Fruit fly (Drosophila melanogaster): Measurements from ENCODE around the gene Ets96B.
A peak's percentile ranks its signal among the peaks of the same experiment; 100 is the strongest.

The Ets96B gene

DNA sequence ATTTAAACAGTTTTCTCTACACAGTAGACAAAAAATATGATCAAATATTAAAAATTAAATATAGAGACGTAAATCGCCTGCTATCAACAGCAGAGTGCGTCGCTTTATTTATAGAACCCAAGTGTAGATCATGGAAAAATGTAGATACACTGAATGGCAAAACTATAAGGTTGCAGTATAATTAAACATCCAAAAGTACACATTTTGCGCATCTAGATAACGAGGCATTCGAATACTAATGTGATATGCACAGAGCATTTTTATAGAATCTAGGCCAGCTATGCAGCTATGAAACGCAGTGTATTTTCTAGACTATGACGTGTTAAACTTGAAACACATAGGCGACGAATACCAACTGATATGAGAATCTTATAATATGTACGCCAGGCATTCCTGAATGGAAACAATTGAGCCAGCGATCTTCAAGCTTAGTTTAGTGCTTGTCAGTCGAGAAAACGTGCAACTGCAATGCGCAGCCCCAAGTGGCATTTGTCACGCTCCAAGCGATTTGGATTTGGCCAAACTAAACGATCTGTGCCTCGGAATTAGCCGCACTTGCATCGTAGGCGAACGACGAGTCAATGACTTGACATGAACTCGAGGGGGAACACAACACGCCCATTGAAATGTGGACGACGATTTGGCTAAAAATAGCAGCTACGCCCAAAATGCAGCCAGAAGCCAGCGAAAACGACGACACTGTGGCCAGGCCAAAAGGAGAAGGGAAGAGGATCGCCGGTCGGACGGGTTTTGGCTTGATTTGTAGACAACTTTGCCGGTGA is 23.2 kb downstream of the Ets96B start:
- TF ChIP-seq Hnf4 (GFP tag; optimal IDR thresholded peaks at IDR 0.05) (peak; percentile 94), N (GFP tag; optimal IDR thresholded peaks at IDR 0.05) (no peak), fru (GFP tag; optimal IDR thresholded peaks at IDR 0.05) (peak; percentile 95), Mio (GFP tag; optimal IDR thresholded peaks at IDR 0.05) (peak; percentile 66), CrebA (GFP tag; optimal IDR thresholded peaks at IDR 0.05; ENCODE audit: borderline replicate concordance) (no peak), dmrt93B (GFP tag; optimal IDR thresholded peaks at IDR 0.05) (peak; percentile 81), dsf (GFP tag; optimal IDR thresholded peaks at IDR 0.05; ENCODE audit: borderline replicate concordance) (peak; percentile 61), Dif (GFP tag; optimal IDR thresholded peaks at IDR 0.05; ENCODE audit: partially characterized antibody) (no peak), GATAd (GFP tag; optimal IDR thresholded peaks at IDR 0.05) (peak; percentile 78), sv (GFP tag; optimal IDR thresholded peaks at IDR 0.05) (peak; percentile 88), Hr83 (GFP tag; optimal IDR thresholded peaks at IDR 0.05; ENCODE audit: poor library complexity, severe bottlenecking) (peak; percentile 58), br (GFP tag; optimal IDR thresholded peaks at IDR 0.05) (peak; percentile 94), sage (GFP tag; optimal IDR thresholded peaks at IDR 0.05) (peak; percentile 58), brk (GFP tag; optimal IDR thresholded peaks at IDR 0.05) (peak; percentile 74), h (GFP tag; optimal IDR thresholded peaks at IDR 0.05) (peak; percentile 97), rgr (GFP tag; optimal IDR thresholded peaks at IDR 0.05) (peak; percentile 96), lola (GFP tag; optimal IDR thresholded peaks at IDR 0.05) (no peak), dl (GFP tag; optimal IDR thresholded peaks at IDR 0.05; ENCODE audit: insufficient read depth in 1 of 2, partially characterized antibody in 2 of 2) (no peak), CG32264 (GFP tag; optimal IDR thresholded peaks at IDR 0.05) (peak; percentile 83), Dfd (GFP tag; optimal IDR thresholded peaks at IDR 0.05) (no peak), jim (GFP tag; optimal IDR thresholded peaks at IDR 0.05) (no peak), psq (GFP tag; optimal IDR thresholded peaks at IDR 0.05) (peak; percentile 85), ey (GFP tag; optimal IDR thresholded peaks at IDR 0.05) (peak; percentile 96), CG9705 (GFP tag; optimal IDR thresholded peaks at IDR 0.05) (peak; percentile 41), Abd-B (GFP tag; optimal IDR thresholded peaks at IDR 0.05) (no peak), Rel (GFP tag; optimal IDR thresholded peaks at IDR 0.05) (peak; percentile 4), Rel (tag; optimal IDR thresholded peaks at IDR 0.05) (peak; percentile 65), Myc (optimal IDR thresholded peaks at IDR 0.05) (no peak), Vsx2 (GFP tag; optimal IDR thresholded peaks at IDR 0.05; ENCODE audit: partially characterized antibody) (no peak), OdsH (GFP tag; optimal IDR thresholded peaks at IDR 0.05) (peak; percentile 94), Sp1 (GFP tag; optimal IDR thresholded peaks at IDR 0.05) (peak; percentile 89), tai (GFP tag; optimal IDR thresholded peaks at IDR 0.05) (peak; percentile 91), foxo (GFP tag; optimal IDR thresholded peaks at IDR 0.05) (peak; percentile 87 to 95), Jra (GFP tag; optimal IDR thresholded peaks at IDR 0.05) (peak; percentile 92), HLH106 (tag; optimal IDR thresholded peaks at IDR 0.05) (peak; percentile 91), woc (GFP tag; optimal IDR thresholded peaks at IDR 0.05) (peak; percentile 73), usp (GFP tag; optimal IDR thresholded peaks at IDR 0.05) (no peak)

DNA sequence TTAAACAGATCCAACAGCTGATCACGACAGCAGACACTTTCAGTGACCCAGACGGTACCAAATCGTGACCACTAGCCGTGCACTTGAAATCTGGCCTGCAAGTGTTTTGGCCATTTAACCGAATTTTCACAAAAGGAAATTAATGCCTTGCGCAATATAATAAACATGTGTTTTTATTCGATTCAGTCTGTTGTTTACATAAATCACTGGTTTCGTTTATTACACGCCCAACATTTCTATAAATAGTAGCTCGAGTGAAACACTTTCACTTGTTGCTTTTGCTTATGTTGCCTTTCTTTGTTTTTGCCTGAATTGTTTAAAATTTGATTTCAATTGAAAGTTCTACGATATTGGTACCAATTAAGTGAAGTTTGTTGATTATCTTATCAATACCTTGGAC is 24.5 kb downstream of the Ets96B start:
- TF ChIP-seq Sp1 (GFP tag; optimal IDR thresholded peaks at IDR 0.05): no peak
- no peak for TF ChIP-seq Hnf4 (GFP tag; optimal IDR thresholded peaks at IDR 0.05)
- TF ChIP-seq Abd-B (GFP tag; optimal IDR thresholded peaks at IDR 0.05): no peak
- no peak for TF ChIP-seq CG32264 (GFP tag; optimal IDR thresholded peaks at IDR 0.05)
- no peak for TF ChIP-seq sv (GFP tag; optimal IDR thresholded peaks at IDR 0.05)
- TF ChIP-seq CG9705 (GFP tag; optimal IDR thresholded peaks at IDR 0.05): no peak
- TF ChIP-seq ey (GFP tag; optimal IDR thresholded peaks at IDR 0.05): no peak
- no peak for TF ChIP-seq N (GFP tag; optimal IDR thresholded peaks at IDR 0.05)
- no peak for TF ChIP-seq HLH106 (tag; optimal IDR thresholded peaks at IDR 0.05)
- TF ChIP-seq Vsx2 (GFP tag; optimal IDR thresholded peaks at IDR 0.05; ENCODE audit: partially characterized antibody): no peak
- no peak for TF ChIP-seq OdsH (GFP tag; optimal IDR thresholded peaks at IDR 0.05)
- no peak for TF ChIP-seq tai (GFP tag; optimal IDR thresholded peaks at IDR 0.05)
